Worm (Caenorhabditis elegans) whole organism, L1 larva: ENCODE data around the gene F59C12.4.

ENCODE experiments used
- blmp-1 ChIP-seq: fragments of 150-350 bp; optimal IDR thresholded peaks from 2 replicates; lab custom pipeline; 2014; ENCODE audit warnings: missing biosample characterization, missing genetic modification characterization
- ceh-8 ChIP-seq: fragments of 200-800 bp; sonication (Bioruptor generic); optimal IDR thresholded peaks from 2 replicates; lab custom pipeline; 2018; ENCODE audit warnings: mild to moderate bottlenecking, missing genetic modification characterization, moderate library complexity, missing compliant biosample characterization
- dsc-1 ChIP-seq: sonication (generic microtip); optimal IDR thresholded peaks from 2 replicates; lab custom pipeline; 2016; ENCODE audit warnings: mild to moderate bottlenecking, missing genetic modification characterization, missing compliant biosample characterization
- pag-3 ChIP-seq: sonication (generic microtip); optimal IDR thresholded peaks from 2 replicates; lab custom pipeline; 2017; ENCODE audit warnings: missing genetic modification characterization, mild to moderate bottlenecking, missing compliant biosample characterization, antibody characterized with exemption, borderline replicate concordance; ENCODE audit not compliant: insufficient read depth
- skn-1 ChIP-seq: fragments of 150-350 bp; optimal IDR thresholded peaks from 2 replicates; lab custom pipeline; 2014; ENCODE audit warnings: missing biosample characterization, missing genetic modification characterization
- tbx-2 ChIP-seq: sonication (generic microtip); optimal IDR thresholded peaks from 2 replicates; lab custom pipeline; 2016; ENCODE audit warnings: missing genetic modification characterization, missing compliant biosample characterization
- unc-62 ChIP-seq: fragments of 150-350 bp; optimal IDR thresholded peaks from 2 replicates; lab custom pipeline; 2014; ENCODE audit warnings: missing biosample characterization, missing genetic modification reagents, missing genetic modification characterization

DNA sequence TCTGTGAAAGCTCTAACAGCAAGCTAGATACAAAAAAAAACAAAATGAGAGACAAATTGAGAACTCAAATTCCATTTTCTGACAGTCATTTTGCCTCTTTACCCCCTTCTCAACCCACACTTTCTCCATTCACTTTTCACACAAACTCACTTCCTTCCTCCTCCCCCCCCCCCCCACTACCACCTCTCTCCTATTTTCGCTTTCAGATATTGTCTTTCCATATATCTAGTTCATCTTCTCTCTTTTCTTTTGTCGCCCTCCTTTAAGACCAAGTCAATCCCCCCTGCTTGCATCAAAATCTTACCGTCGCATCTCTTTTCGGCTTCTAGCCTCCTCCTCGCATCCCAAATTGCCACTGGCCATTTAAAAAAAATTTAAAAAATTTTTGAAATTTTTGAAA lies 29.4 kb upstream of the F59C12.4 start:
- no peak for TF ChIP-seq pag-3
- no peak for TF ChIP-seq skn-1
- TF ChIP-seq unc-62 (GFP tag; lab: Kevin White, UChicago): no peak
- no peak for TF ChIP-seq tbx-2 (tag; lab: Kevin White, UChicago)
- peak; percentile 88 for TF ChIP-seq blmp-1
- TF ChIP-seq dsc-1: no peak
- TF ChIP-seq ceh-8 (GFP tag; lab: Kevin White, UChicago): no peak
